Fruit fly (Drosophila melanogaster): Measurements from ENCODE around the gene Pcp.
A peak's percentile ranks its signal among the peaks of the same experiment; 100 is the strongest.

Gene Pcp

DNA sequence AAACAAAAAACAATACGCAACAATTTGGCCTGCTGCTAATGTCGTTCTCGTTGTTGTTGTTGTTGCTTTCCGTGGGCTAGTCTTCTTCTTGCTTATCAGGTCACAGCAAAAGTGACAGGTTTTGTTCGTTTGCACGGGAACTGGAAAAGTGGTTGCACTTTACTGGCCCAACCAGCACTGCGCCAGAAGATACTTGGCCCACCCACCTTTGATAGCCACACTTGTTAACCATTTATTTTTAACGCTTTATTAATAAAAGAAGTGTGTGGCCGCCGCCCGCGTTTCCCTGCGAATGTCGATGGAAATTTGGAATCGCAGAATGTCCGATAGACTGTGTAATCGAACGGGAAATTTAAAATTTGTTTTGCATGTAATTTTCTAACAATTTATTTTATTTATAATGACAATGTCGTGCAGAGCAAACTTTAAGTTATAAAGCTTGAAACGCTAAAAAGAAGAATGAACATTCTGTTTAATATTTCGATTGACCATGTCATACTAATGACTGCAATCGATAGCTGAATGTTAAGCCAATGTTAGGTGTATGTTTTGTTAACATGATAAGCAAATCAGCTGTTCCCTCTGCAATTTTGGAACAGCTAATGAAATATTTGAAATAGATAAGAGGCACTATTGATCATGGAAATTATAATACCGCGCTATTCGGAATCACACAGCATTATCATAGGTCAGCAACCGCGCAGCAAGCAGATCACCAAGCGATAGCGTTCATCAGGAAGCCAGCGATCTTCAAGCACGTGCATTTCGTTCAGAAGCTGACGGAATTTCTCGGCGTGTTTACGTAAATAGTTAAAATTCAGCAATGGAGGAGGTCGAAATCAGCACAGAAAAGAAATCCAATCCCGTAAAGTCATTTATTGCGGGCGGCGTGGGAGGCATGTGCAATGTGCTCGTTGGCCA is 5.8 kb downstream of the Pcp start, which contains the start of the genes CG31908 and MME1 (continued):
- TF ChIP-seq CG10209 (GFP tag; optimal IDR thresholded peaks at IDR 0.05) (no peak), CG12769 (tag; optimal IDR thresholded peaks at IDR 0.05) (no peak), CG12155 (GFP tag; optimal IDR thresholded peaks at IDR 0.05) (peak; percentile 21), Hr39 (optimal IDR thresholded peaks at IDR 0.05) (no peak), CG34224 (GFP tag; IDR thresholded peaks at IDR 0.05; ENCODE audit: partially characterized antibody) (peak; percentile 79), CG16815 (GFP tag; optimal IDR thresholded peaks at IDR 0.05) (no peak), CG31224 (GFP tag; IDR thresholded peaks at IDR 0.05) (no peak), Sry-δ (GFP tag; optimal IDR thresholded peaks at IDR 0.05) (peak; percentile 56), nmo (GFP tag; optimal IDR thresholded peaks at IDR 0.05) (peak; percentile 41), eyg (GFP tag; optimal IDR thresholded peaks at IDR 0.05) (no peak), Chrac-16 (GFP tag; optimal IDR thresholded peaks at IDR 0.05) (peak; percentile 16), CkIIα-i1 (GFP tag; IDR thresholded peaks at IDR 0.05) (no peak), CG14441 (GFP tag; IDR thresholded peaks at IDR 0.05) (0 out of 2 replicates have a peak, but pooled peaks have one; percentile 25), bowl (GFP tag; IDR thresholded peaks at IDR 0.05) (no peak), Ptx1 (GFP tag; IDR thresholded peaks at IDR 0.05) (no peak), CG1024 (GFP tag; IDR thresholded peaks at IDR 0.05) (no peak), luna (GFP tag; optimal IDR thresholded peaks at IDR 0.05) (no peak), bsh (GFP tag; optimal IDR thresholded peaks at IDR 0.05) (no peak), ems (GFP tag; optimal IDR thresholded peaks at IDR 0.05) (peak; percentile 40), Scr (GFP tag; IDR thresholded peaks at IDR 0.05; ENCODE audit: partially characterized antibody) (peak; percentile 85), salm (tag; optimal IDR thresholded peaks at IDR 0.05) (no peak), HHEX (GFP tag; optimal IDR thresholded peaks at IDR 0.05) (no peak), CG7839 (tag; optimal IDR thresholded peaks at IDR 0.05) (no peak), CG10431 (GFP tag; optimal IDR thresholded peaks at IDR 0.05) (no peak), CG8478 (optimal IDR thresholded peaks at IDR 0.05) (no peak), z (GFP tag; IDR thresholded peaks at IDR 0.05) (no peak), Sry-β (GFP tag; optimal IDR thresholded peaks at IDR 0.05) (no peak), CG8924 (tag; optimal IDR thresholded peaks at IDR 0.05) (peak; percentile 42), cato (GFP tag; optimal IDR thresholded peaks at IDR 0.05; ENCODE audit: borderline replicate concordance) (no peak), CG17385 (GFP tag; optimal IDR thresholded peaks at IDR 0.05) (peak; percentile 99), CG14050 (GFP tag; IDR thresholded peaks at IDR 0.05) (no peak), CG18476 (GFP tag; optimal IDR thresholded peaks at IDR 0.05) (peak; percentile 30), Oaz (GFP tag; IDR thresholded peaks at IDR 0.05) (no peak), Ets65A (GFP tag) (peak; percentile 93), ranshi (GFP tag; IDR thresholded peaks at IDR 0.05) (0 out of 2 replicates have a peak, but pooled peaks have one; percentile 28), Gsc (GFP tag; IDR thresholded peaks at IDR 0.05) (no peak), Gug (GFP tag; IDR thresholded peaks at IDR 0.05) (no peak), Dp (GFP tag; optimal IDR thresholded peaks at IDR 0.05) (peak; percentile 54), Nf-YC (tag; optimal IDR thresholded peaks at IDR 0.05) (peak; percentile 16), vvl (GFP tag; IDR thresholded peaks at IDR 0.05) (no peak), CG6854 (GFP tag; optimal IDR thresholded peaks at IDR 0.05) (no peak), emc (GFP tag; optimal IDR thresholded peaks at IDR 0.05) (no peak), sug (tag; optimal IDR thresholded peaks at IDR 0.05) (no peak), bbx (GFP tag; IDR thresholded peaks at IDR 0.05; ENCODE audit: partially characterized antibody) (peak; percentile 68), CoRest (tag; optimal IDR thresholded peaks at IDR 0.05) (no peak), Xbp1 (GFP tag; optimal IDR thresholded peaks at IDR 0.05) (peak; percentile 36), CG6689 (GFP tag; IDR thresholded peaks at IDR 0.05) (no peak), wdn (GFP tag; IDR thresholded peaks at IDR 0.05) (no peak), NC2β (GFP tag; optimal IDR thresholded peaks at IDR 0.05) (no peak), sisA (GFP tag; IDR thresholded peaks at IDR 0.05) (0 out of 2 replicates have a peak, but pooled peaks have one; percentile 5)
